Fruit fly (Drosophila melanogaster) whole organism, embryonic: ENCODE data around the gene CG14110.

ENCODE experiments used
- CG10321 ChIP-seq: fragments of 200-800 bp; sonication (Bioruptor generic); IDR thresholded peaks from 2 replicates; pipeline ENCODE4 v1.3.6; 2022; ENCODE audit warnings: missing biosample characterization, missing genetic modification characterization
- CG11723 ChIP-seq: fragments of 200-800 bp; sonication (Bioruptor generic); optimal IDR thresholded peaks from 2 replicates; lab custom pipeline; 2017; ENCODE audit warnings: missing biosample characterization, mild to moderate bottlenecking, missing genetic modification characterization
- CG12942 ChIP-seq: fragments of 200-800 bp; sonication (Bioruptor generic); optimal IDR thresholded peaks from 3 replicates; lab custom pipeline; 2016; ENCODE audit warnings: missing biosample characterization, missing genetic modification characterization
- CG15011 ChIP-seq: fragments of 200-800 bp; sonication (Bioruptor generic); optimal IDR thresholded peaks from 3 replicates; lab custom pipeline; 2018; ENCODE audit warnings: missing biosample characterization, mild to moderate bottlenecking, missing genetic modification characterization
- CG3847 ChIP-seq: fragments of 200-800 bp; sonication (Bioruptor generic); IDR thresholded peaks from 2 replicates; pipeline ENCODE4 v1.3.6; 2022; ENCODE audit warnings: missing biosample characterization, missing genetic modification characterization
- CG6689 ChIP-seq: fragments of 200-800 bp; sonication (Bioruptor generic); IDR thresholded peaks from 2 replicates; pipeline ENCODE4 v1.3.6; 2022; ENCODE audit warnings: missing biosample characterization, missing genetic modification characterization
- CG7928 ChIP-seq: fragments of 200-800 bp; sonication (Bioruptor generic); optimal IDR thresholded peaks from 2 replicates; lab custom pipeline; 2017; ENCODE audit warnings: missing biosample characterization, mild to moderate bottlenecking, missing genetic modification characterization
- HmgD ChIP-seq: fragments of 200-800 bp; sonication (Bioruptor generic); optimal IDR thresholded peaks from 3 replicates; lab custom pipeline; 2016; ENCODE audit warnings: missing biosample characterization, missing genetic modification characterization
- Hr3 ChIP-seq: fragments of 200-800 bp; sonication (Bioruptor generic); optimal IDR thresholded peaks from 3 replicates; lab custom pipeline; 2016; ENCODE audit warnings: missing biosample characterization, missing genetic modification characterization
- disco-r ChIP-seq: fragments of 200-800 bp; sonication (Bioruptor generic); optimal IDR thresholded peaks from 2 replicates; lab custom pipeline; 2016; ENCODE audit warnings: missing biosample characterization, missing genetic modification characterization
- knrl ChIP-seq: fragments of 200-800 bp; sonication (Bioruptor generic); IDR thresholded peaks from 3 replicates; pipeline ENCODE4 v1.3.6; 2022; ENCODE audit warnings: missing biosample characterization, missing genetic modification characterization; ENCODE audit not compliant: partially characterized antibody
- nau ChIP-seq: fragments of 200-800 bp; sonication (Bioruptor generic); optimal IDR thresholded peaks from 3 replicates; lab custom pipeline; 2017; ENCODE audit warnings: missing biosample characterization, mild to moderate bottlenecking, missing genetic modification characterization, missing genetic modification reagents
- slbo ChIP-seq: fragments of 200-800 bp; sonication (Bioruptor generic); IDR thresholded peaks from 2 replicates; pipeline ENCODE4 v1.3.6; 2022; ENCODE audit warnings: missing biosample characterization, missing genetic modification characterization
- tx ChIP-seq: fragments of 200-800 bp; sonication (Bioruptor generic); optimal IDR thresholded peaks from 2 replicates; lab custom pipeline; 2016; ENCODE audit warnings: missing biosample characterization, missing genetic modification characterization

DNA sequence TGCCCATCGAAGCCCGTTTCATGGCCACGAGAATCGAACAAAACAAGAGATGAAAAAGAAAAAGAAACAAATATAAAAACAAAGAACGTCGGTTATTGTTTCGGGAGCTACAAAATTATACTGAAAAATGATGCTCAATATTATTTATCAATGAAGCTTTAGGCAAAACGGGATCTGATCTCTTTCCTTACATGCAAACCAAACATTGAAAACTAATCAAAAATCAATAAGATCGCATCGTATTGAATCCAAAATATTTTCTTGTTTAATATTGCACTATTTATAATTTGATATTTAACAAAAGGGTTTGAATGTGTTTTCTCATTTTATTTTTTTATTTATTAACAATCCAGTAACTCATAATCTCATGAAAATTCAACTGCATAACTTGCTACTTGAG is 41.0 kb downstream of the CG14110 start, which contains the start of gene CG14106:
- TF ChIP-seq CG3847 (GFP tag; lab: Robert Waterston, UW) (no peak), CG10321 (GFP tag; lab: Robert Waterston, UW) (no peak), CG6689 (GFP tag; lab: Robert Waterston, UW) (no peak), nau (GFP tag; lab: Kevin White, UChicago) (no peak), tx (GFP tag; lab: Kevin White, UChicago) (no peak), CG11723 (GFP tag; lab: Kevin White, UChicago) (no peak), CG15011 (GFP tag; lab: Kevin White, UChicago) (no peak), disco-r (no peak), CG12942 (GFP tag; lab: Kevin White, UChicago) (no peak), HmgD (GFP tag; lab: Kevin White, UChicago) (no peak), Hr3 (GFP tag; lab: Kevin White, UChicago) (no peak), CG7928 (GFP tag; lab: Kevin White, UChicago) (no peak), slbo (GFP tag; lab: Robert Waterston, UW) (no peak), knrl (GFP tag; lab: Robert Waterston, UW) (no peak)
